Fruit fly (Drosophila melanogaster): ENCODE data around the gene Meltrin.

The Meltrin gene

DNA sequence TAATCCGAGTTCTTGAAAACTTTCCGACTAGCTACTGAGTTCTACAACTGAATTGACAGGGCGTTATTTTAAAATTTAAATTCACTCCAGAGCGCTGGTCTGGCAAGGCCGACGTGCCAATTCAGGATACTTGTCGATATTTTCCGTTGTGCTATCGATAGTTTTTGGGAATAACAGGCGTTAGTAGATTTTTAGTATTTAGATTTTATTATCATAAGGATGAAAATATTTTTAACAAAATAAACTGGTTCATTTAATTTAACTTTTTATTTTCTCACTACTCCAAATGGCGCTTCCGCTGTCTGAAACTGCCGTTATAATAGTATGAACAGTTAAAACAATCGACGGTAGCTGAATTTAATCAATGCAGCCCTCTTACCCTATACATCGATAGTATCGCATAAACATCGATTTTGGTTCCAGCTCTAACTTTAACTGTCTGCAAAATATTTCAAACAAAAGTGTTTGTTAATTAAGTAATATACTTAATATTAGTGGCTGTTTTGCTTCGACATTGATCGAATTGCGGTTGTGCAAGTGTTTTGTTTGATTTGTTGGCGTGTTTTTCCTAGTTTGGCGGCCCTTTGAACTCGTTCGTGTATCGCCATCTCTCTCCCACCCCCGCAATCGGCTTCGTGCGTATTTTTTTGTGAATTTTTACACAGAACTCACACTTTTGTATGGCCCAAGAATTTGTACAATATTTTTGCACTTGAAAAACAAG lies 44.3 kb upstream of the Meltrin start, which contains the start of the genes eff and jvl (continued):
- TF ChIP-seq Sox102F (GFP tag; optimal IDR thresholded peaks at IDR 0.05) (peak; percentile 40), crol (GFP tag; IDR thresholded peaks at IDR 0.05) (0 out of 2 replicates have a peak, but pooled peaks have one; percentile 6), sna (GFP tag; IDR thresholded peaks at IDR 0.05; ENCODE audit: partially characterized antibody) (peak; percentile 99), Med (GFP tag) (peak; percentile 89), Bteb2 (GFP tag; optimal IDR thresholded peaks at IDR 0.05) (peak; percentile 56), Xbp1 (GFP tag; optimal IDR thresholded peaks at IDR 0.05) (peak; percentile 44), Pdp1 (GFP tag; optimal IDR thresholded peaks at IDR 0.05) (peak in 1 of 2 experiments; percentile 52), CG10147 (GFP tag; optimal IDR thresholded peaks at IDR 0.05) (peak; percentile 20), HLH3B (GFP tag; IDR thresholded peaks at IDR 0.05) (no peak), CG13123 (GFP tag; optimal IDR thresholded peaks at IDR 0.05) (peak; percentile 23), Bgb (GFP tag; IDR thresholded peaks at IDR 0.05; ENCODE audit: partially characterized antibody) (peak; percentile 93), CG1024 (GFP tag; IDR thresholded peaks at IDR 0.05) (no peak), CG11247 (GFP tag; IDR thresholded peaks at IDR 0.05) (peak; percentile 9; the same call in 1 of the 2 replicates), CG8290 (GFP tag; optimal IDR thresholded peaks at IDR 0.05) (peak; percentile 15), CG8290 (tag; optimal IDR thresholded peaks at IDR 0.05) (peak in 1 of 2 experiments; percentile 55), CG32532 (GFP tag; IDR thresholded peaks at IDR 0.05) (peak; percentile 50; the same call in 1 of the 2 replicates), Dbx (GFP tag; IDR thresholded peaks at IDR 0.05) (peak; percentile 67), CG2889 (GFP tag; IDR thresholded peaks at IDR 0.05) (no peak), Dad (GFP tag; optimal IDR thresholded peaks at IDR 0.05) (peak; percentile 1), CG4282 (GFP tag; optimal IDR thresholded peaks at IDR 0.05) (no peak), CG13424 (tag; optimal IDR thresholded peaks at IDR 0.05) (peak; percentile 22), CG2116 (GFP tag; optimal IDR thresholded peaks at IDR 0.05) (peak; percentile 89), CG3838 (GFP tag; optimal IDR thresholded peaks at IDR 0.05) (no peak), Atf3 (GFP tag; optimal IDR thresholded peaks at IDR 0.05) (peak; percentile 30), CG2712 (tag; optimal IDR thresholded peaks at IDR 0.05) (peak; percentile 62), HLH4C (GFP tag; IDR thresholded peaks at IDR 0.05; ENCODE audit: partially characterized antibody) (peak; percentile 94), CG2678 (tag; optimal IDR thresholded peaks at IDR 0.05) (peak; percentile 10), hbn (GFP tag; IDR thresholded peaks at IDR 0.05; ENCODE audit: partially characterized antibody) (peak; percentile 96), Fer2 (tag; optimal IDR thresholded peaks at IDR 0.05) (no peak), unc-4 (GFP tag; IDR thresholded peaks at IDR 0.05; ENCODE audit: partially characterized antibody) (peak; percentile 98), trem (tag; optimal IDR thresholded peaks at IDR 0.05) (peak; percentile 43), gfzf (GFP tag; optimal IDR thresholded peaks at IDR 0.05) (peak; percentile 68), CG3995 (GFP tag; optimal IDR thresholded peaks at IDR 0.05) (peak; percentile 30), Mrtf (GFP tag; IDR thresholded peaks at IDR 0.05) (no peak), MESR4 (GFP tag; optimal IDR thresholded peaks at IDR 0.05) (peak; percentile 55), CG8944 (GFP tag; optimal IDR thresholded peaks at IDR 0.05) (peak; percentile 2), onecut (GFP tag; IDR thresholded peaks at IDR 0.05) (peak; percentile 56), CG7987 (GFP tag; optimal IDR thresholded peaks at IDR 0.05) (peak; percentile 28), prd (optimal IDR thresholded peaks at IDR 0.05) (no peak), prd (GFP tag; IDR thresholded peaks at IDR 0.05) (peak; percentile 30; the same call in 1 of the 3 replicates), sisA (GFP tag; IDR thresholded peaks at IDR 0.05) (peak; percentile 44), CG42726 (GFP tag; IDR thresholded peaks at IDR 0.05; ENCODE audit: partially characterized antibody) (peak; percentile 68; the same call in 1 of the 2 replicates), Xrp1 (GFP tag; IDR thresholded peaks at IDR 0.05) (peak; percentile 45; the same call in 1 of the 2 replicates), Ssrp (tag; optimal IDR thresholded peaks at IDR 0.05) (peak; percentile 27), Dek (tag; optimal IDR thresholded peaks at IDR 0.05) (no peak), CG8765 (GFP tag; IDR thresholded peaks at IDR 0.05) (peak; percentile 26; the same call in 1 of the 2 replicates), CoRest (tag; optimal IDR thresholded peaks at IDR 0.05) (peak; percentile 43), shn (GFP tag; optimal IDR thresholded peaks at IDR 0.05) (no peak), CG34224 (GFP tag; IDR thresholded peaks at IDR 0.05; ENCODE audit: partially characterized antibody) (peak; percentile 96)

All from whole organism, embryonic.